Fruit fly (Drosophila melanogaster) ovary, adult (tissue): ENCODE measurements around the gene CG32086.
"Not testable (repeated sequence)": the region's sequence is repeated elsewhere in the genome, so short reads cannot be mapped to it uniquely, and the experiment has no call there.

Source experiments
- CG17801 ChIP-seq: fragments of 200-800 bp; optimal IDR thresholded peaks from 2 replicates; lab custom pipeline; 2019; ENCODE audit warnings: missing biosample characterization, mild to moderate bottlenecking, missing genetic modification characterization, moderate library complexity; ENCODE audit not compliant: partially characterized antibody

CG32086 gene

dm6 chr3L:11578847-11579246, 5.0 kb downstream of the CG32086 start:
- TF ChIP-seq CG17801 (GFP tag; lab: Kevin White, UChicago): no peak

dm6 chr3L:11578211-11578673, 5.6 kb downstream of the CG32086 start, which contains the start of gene CG33270:
TSS of gene CG33270 (minus strand) at chr3L:11578623.
- no peak for TF ChIP-seq CG17801 (GFP tag; lab: Kevin White, UChicago)

- no peak for TF ChIP-seq CG17801 (GFP tag; lab: Kevin White, UChicago)
Measured at dm6 chr3L:11577395-11577794, 6.5 kb downstream of the CG32086 start, which contains the start of gene CG33271. TSS of gene CG33271 (minus strand) at chr3L:11577495.

dm6 chr3L:11576944-11577343, 6.9 kb downstream of the CG32086 start, which contains the start of gene CG33489:
TSS of gene CG33489 (minus strand) at chr3L:11577044.
- TF ChIP-seq CG17801 (GFP tag; lab: Kevin White, UChicago): not testable (repeated sequence)

- TF ChIP-seq CG17801 (GFP tag; lab: Kevin White, UChicago): no peak
Measured at dm6 chr3L:11574563-11574962, 9.3 kb downstream of the CG32086 start, which contains the start of gene CG33490. TSS of gene CG33490 (minus strand) at chr3L:11574663.

- TF ChIP-seq CG17801 (GFP tag; lab: Kevin White, UChicago): no peak
Measured at dm6 chr3L:11563972-11564533, 19.8 kb downstream of the CG32086 start, which contains the start of the genes CG46412 and CG33267. TSS of gene CG46412 (minus strand) at chr3L:11564072. TSS of gene CG33267 (plus strand) at chr3L:11564483.

- peak; percentile 86 for TF ChIP-seq CG17801 (GFP tag; lab: Kevin White, UChicago)
Measured at dm6 chr3L:11561946-11562760, 21.7 kb downstream of the CG32086 start, which contains the start of the genes CG7394 and Mob2. TSS of gene CG7394 (plus strand) at chr3L:11561996. TSS of gene Mob2 (minus strand) at chr3L:11562233.

- TF ChIP-seq CG17801 (GFP tag; lab: Kevin White, UChicago): no peak
Measured at dm6 chr3L:11560885-11561284, 23.0 kb downstream of the CG32086 start.

- TF ChIP-seq CG17801 (GFP tag; lab: Kevin White, UChicago): no peak
Measured at dm6 chr3L:11557209-11557608, 26.7 kb downstream of the CG32086 start.

dm6 chr3L:11556637-11557036, 27.2 kb downstream of the CG32086 start:
- TF ChIP-seq CG17801 (GFP tag; lab: Kevin White, UChicago): no peak

dm6 chr3L:11555662-11556460, 28.0 kb downstream of the CG32086 start:
- TF ChIP-seq CG17801 (GFP tag; lab: Kevin White, UChicago): no peak

dm6 chr3L:11554796-11555195, 29.1 kb downstream of the CG32086 start:
- TF ChIP-seq CG17801 (GFP tag; lab: Kevin White, UChicago): no peak

dm6 chr3L:11554338-11554737, 29.5 kb downstream of the CG32086 start:
- TF ChIP-seq CG17801 (GFP tag; lab: Kevin White, UChicago): peak; percentile 68

dm6 chr3L:11553672-11554068, 30.2 kb downstream of the CG32086 start:
- TF ChIP-seq CG17801 (GFP tag; lab: Kevin White, UChicago): no peak
